Worm (Caenorhabditis elegans) whole organism, L3 larva: Measurements from ENCODE around the gene ZK185.4.

Experiments used
- nfya-1 ChIP-seq: sonication (generic microtip); optimal IDR thresholded peaks from 2 replicates; lab custom pipeline; 2017; ENCODE audit warnings: missing genetic modification characterization, mild to moderate bottlenecking, missing compliant biosample characterization, antibody characterized with exemption, moderate library complexity; ENCODE audit not compliant: insufficient read depth
- skn-1 ChIP-seq: fragments of 150-350 bp; optimal IDR thresholded peaks from 2 replicates; lab custom pipeline; 2014; ENCODE audit warnings: missing biosample characterization, missing genetic modification characterization

DNA sequence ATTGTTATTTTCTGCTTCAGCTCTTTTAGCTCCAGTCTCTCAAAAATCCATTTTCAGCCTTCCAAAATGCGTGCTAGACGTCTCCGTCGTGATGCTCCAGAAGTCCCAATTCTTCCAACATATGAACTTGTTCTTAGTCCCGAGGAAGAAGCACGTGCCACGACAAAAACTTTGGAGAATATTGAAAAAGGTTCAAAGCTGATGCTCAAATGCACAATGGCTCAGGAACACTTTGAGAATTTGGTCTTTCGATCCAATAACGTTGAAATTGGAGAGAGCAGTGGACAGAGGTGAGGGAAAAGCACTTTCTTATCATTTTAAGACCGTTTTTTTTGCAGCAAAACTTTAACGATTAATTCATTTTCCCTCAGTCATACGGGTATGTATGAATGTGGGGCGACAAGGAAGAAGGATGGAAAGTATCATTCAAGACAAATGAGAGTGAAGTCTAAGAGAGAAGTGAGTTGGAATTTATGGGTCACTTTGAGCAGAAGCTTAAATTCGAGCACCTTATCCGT lies 29.7 kb upstream of the ZK185.4 start, which contains the start of gene igeg-1:
- TF ChIP-seq skn-1 (tag; lab: Kevin White, UChicago) (no peak), nfya-1 (tag; lab: Kevin White, UChicago) (no peak)
